Worm (Caenorhabditis elegans) whole organism, mixed stage, embryonic: ENCODE results near the gene ins-11.

ENCODE experiments used
- drap-1 ChIP-seq: fragments of 200-800 bp; sonication (Bioruptor generic); optimal IDR thresholded peaks from 3 replicates; lab custom pipeline; 2018; ENCODE audit warnings: mild to moderate bottlenecking, missing genetic modification characterization, missing compliant biosample characterization
- ham-2 ChIP-seq: fragments of 200-800 bp; sonication (Bioruptor generic); optimal IDR thresholded peaks from 2 replicates; lab custom pipeline; 2018; ENCODE audit warnings: mild to moderate bottlenecking, missing genetic modification characterization, missing compliant biosample characterization
- mep-1 ChIP-seq: fragments of 150-350 bp; optimal IDR thresholded peaks from 2 replicates; lab custom pipeline; 2017; ENCODE audit warnings: missing biosample characterization, missing genetic modification reagents, missing genetic modification characterization, inconsistent platforms
- pha-4 ChIP-seq: fragments of 150-350 bp; optimal IDR thresholded peaks from 2 replicates; lab custom pipeline; 2018; ENCODE audit warnings: missing biosample characterization, missing genetic modification reagents, missing genetic modification characterization
- unc-62 ChIP-seq: fragments of 150-350 bp; optimal IDR thresholded peaks from 2 replicates; lab custom pipeline; 2014; ENCODE audit warnings: missing biosample characterization, missing genetic modification reagents, missing genetic modification characterization
- ztf-11 ChIP-seq: fragments of 150-350 bp; optimal IDR thresholded peaks from 2 replicates; lab custom pipeline; 2014; ENCODE audit warnings: missing biosample characterization, missing genetic modification characterization

- TF ChIP-seq ham-2 (GFP tag; lab: Kevin White, UChicago), result no peak
- no peak for TF ChIP-seq mep-1 (tag; lab: Kevin White, UChicago)
- no peak for TF ChIP-seq ztf-11 (tag; lab: Kevin White, UChicago)
- no peak for TF ChIP-seq pha-4 (tag; lab: Kevin White, UChicago)
- TF ChIP-seq drap-1, result no peak
- no peak for TF ChIP-seq unc-62 (GFP tag; lab: Kevin White, UChicago)
Observed at ce11 chrII:5587794-5588193, 31.3 kb downstream of the ins-11 start.
